Fruit fly (Drosophila melanogaster) whole organism, wandering third instar larva: ENCODE results near the gene roq.

Experiments
- Abd-B ChIP-seq: fragments of >200 bp; optimal IDR thresholded peaks from 2 replicates; lab custom pipeline; 2017; ENCODE audit warnings: missing biosample characterization, missing genetic modification characterization
- CG32264 ChIP-seq: fragments of 200-800 bp; sonication (Bioruptor generic); optimal IDR thresholded peaks from 2 replicates; lab custom pipeline; 2016; ENCODE audit warnings: missing biosample characterization, missing genetic modification characterization
- CG9705 ChIP-seq: fragments of 200-800 bp; sonication (Bioruptor generic); optimal IDR thresholded peaks from 2 replicates; lab custom pipeline; 2018; ENCODE audit warnings: missing biosample characterization, mild to moderate bottlenecking, missing genetic modification characterization
- CrebA ChIP-seq: fragments of 200-800 bp; sonication (Bioruptor generic); optimal IDR thresholded peaks from 2 replicates; lab custom pipeline; 2016; ENCODE audit warnings: missing biosample characterization, mild to moderate bottlenecking, missing genetic modification characterization, borderline replicate concordance
- Dfd ChIP-seq: fragments of >200 bp; optimal IDR thresholded peaks from 2 replicates; lab custom pipeline; 2017; ENCODE audit warnings: missing biosample characterization, missing genetic modification characterization
- Dif ChIP-seq: fragments of 200-275, 200-300 bp; sonication (Bioruptor generic); optimal IDR thresholded peaks from 2 replicates; lab custom pipeline; 2018; ENCODE audit warnings: missing biosample characterization, missing genetic modification characterization; ENCODE audit not compliant: partially characterized antibody
- Hr83 ChIP-seq: fragments of 200-300 bp; sonication (Bioruptor generic); optimal IDR thresholded peaks from 2 replicates; lab custom pipeline; 2016; ENCODE audit warnings: missing biosample characterization, mild to moderate bottlenecking, missing genetic modification characterization, moderate library complexity; ENCODE audit not compliant: poor library complexity, severe bottlenecking
- Jra ChIP-seq: sonication (Bioruptor generic); optimal IDR thresholded peaks from 2 replicates; lab custom pipeline; 2016; ENCODE audit warnings: missing biosample characterization, missing genetic modification characterization
- Mio ChIP-seq: sonication (Bioruptor generic); optimal IDR thresholded peaks from 2 replicates; lab custom pipeline; 2016; ENCODE audit warnings: missing biosample characterization, missing genetic modification characterization
- Myc ChIP-seq: fragments of >200 bp; optimal IDR thresholded peaks from 2 replicates; lab custom pipeline; 2017
- N ChIP-seq: fragments of >200 bp; optimal IDR thresholded peaks from 2 replicates; lab custom pipeline; 2018; ENCODE audit warnings: missing biosample characterization, missing external identifiers, missing genetic modification characterization
- OdsH ChIP-seq: fragments of 200-800 bp; sonication (Bioruptor generic); optimal IDR thresholded peaks from 2 replicates; lab custom pipeline; 2016; ENCODE audit warnings: missing biosample characterization, mild to moderate bottlenecking, missing genetic modification characterization
- Rel ChIP-seq, 2 experiments: fragments of 200-800 bp; sonication (Bioruptor generic) in 1 of 2; optimal IDR thresholded peaks; 2 replicates in 1 of 2; 3 replicates in 1 of 2; lab custom pipeline; 2016 to 2019; ENCODE audit warnings: mild to moderate bottlenecking in 2 of 2, missing biosample characterization in 2 of 2, missing genetic modification characterization in 2 of 2, moderate library complexity in 1 of 2
- Vsx2 ChIP-seq: fragments of 200-300, 225-300 bp; sonication (Bioruptor generic); optimal IDR thresholded peaks from 2 replicates; lab custom pipeline; 2018; ENCODE audit warnings: missing biosample characterization, missing genetic modification characterization; ENCODE audit not compliant: partially characterized antibody
- br ChIP-seq: fragments of 200-800 bp; sonication (Bioruptor generic); optimal IDR thresholded peaks from 2 replicates; lab custom pipeline; 2016; ENCODE audit warnings: missing biosample characterization, missing genetic modification characterization
- brk ChIP-seq: fragments of 200-800 bp; sonication (Bioruptor generic); optimal IDR thresholded peaks from 2 replicates; lab custom pipeline; 2016; ENCODE audit warnings: missing biosample characterization, mild to moderate bottlenecking, missing genetic modification characterization
- dl ChIP-seq, 2 experiments: fragments of 175-275, 200-275 bp in 1 of 2; fragments of 200-275 bp in 1 of 2; sonication (Bioruptor generic); optimal IDR thresholded peaks; lab custom pipeline; 2018; ENCODE audit warnings: mild to moderate bottlenecking in 2 of 2, missing biosample characterization in 2 of 2, missing genetic modification characterization in 2 of 2, moderate library complexity in 2 of 2; ENCODE audit not compliant: partially characterized antibody in 2 of 2, insufficient read depth in 1 of 2
- dmrt93B ChIP-seq: fragments of 200-800 bp; sonication (Bioruptor generic); optimal IDR thresholded peaks from 2 replicates; lab custom pipeline; 2018; ENCODE audit warnings: missing biosample characterization, mild to moderate bottlenecking, missing genetic modification characterization
- ey ChIP-seq: fragments of 200-800 bp; sonication (Bioruptor generic); optimal IDR thresholded peaks from 2 replicates; lab custom pipeline; 2016; ENCODE audit warnings: missing biosample characterization, missing genetic modification characterization
- foxo ChIP-seq, 2 experiments: fragments of 200-800 bp; sonication (Bioruptor generic); optimal IDR thresholded peaks; 2 replicates in 1 of 2; 3 replicates in 1 of 2; lab custom pipeline; 2016 to 2017; ENCODE audit warnings: missing biosample characterization in 2 of 2, missing genetic modification characterization in 2 of 2
- fru ChIP-seq: fragments of 200-800 bp; sonication (Bioruptor generic); optimal IDR thresholded peaks from 3 replicates; lab custom pipeline; 2016; ENCODE audit warnings: missing biosample characterization, mild to moderate bottlenecking, missing genetic modification characterization
- h ChIP-seq: fragments of 200-800 bp; sonication (Bioruptor generic); optimal IDR thresholded peaks from 3 replicates; lab custom pipeline; 2016; ENCODE audit warnings: missing biosample characterization, mild to moderate bottlenecking, missing genetic modification characterization
- jim ChIP-seq: fragments of 175-275, 200-325 bp; sonication (Bioruptor generic); optimal IDR thresholded peaks from 2 replicates; lab custom pipeline; 2016; ENCODE audit warnings: missing biosample characterization, mild to moderate bottlenecking, missing genetic modification characterization
- lola ChIP-seq: fragments of >200 bp; optimal IDR thresholded peaks from 2 replicates; lab custom pipeline; 2017; ENCODE audit warnings: missing biosample characterization, missing genetic modification characterization
- pan ChIP-seq: fragments of >200 bp; optimal IDR thresholded peaks from 2 replicates; lab custom pipeline; 2017
- psq ChIP-seq: fragments of 200-800 bp; sonication (Bioruptor generic); optimal IDR thresholded peaks from 3 replicates; lab custom pipeline; 2017; ENCODE audit warnings: missing biosample characterization, mild to moderate bottlenecking, missing genetic modification characterization, moderate library complexity
- rgr ChIP-seq: fragments of 200-800 bp; sonication (Bioruptor generic); optimal IDR thresholded peaks from 3 replicates; lab custom pipeline; 2016; ENCODE audit warnings: missing biosample characterization, mild to moderate bottlenecking, missing genetic modification characterization
- tai ChIP-seq: sonication (Bioruptor generic); optimal IDR thresholded peaks from 2 replicates; lab custom pipeline; 2016; ENCODE audit warnings: missing biosample characterization, missing genetic modification characterization
- usp ChIP-seq: fragments of >200 bp; optimal IDR thresholded peaks from 2 replicates; lab custom pipeline; 2017; ENCODE audit warnings: missing biosample characterization, missing genetic modification characterization
- woc ChIP-seq: sonication (Bioruptor generic); optimal IDR thresholded peaks from 2 replicates; lab custom pipeline; 2016; ENCODE audit warnings: missing biosample characterization, mild to moderate bottlenecking, missing genetic modification characterization

Gene roq

dm6 chr3L:16359795-16360194, 18.6 kb downstream of the roq start:
- TF ChIP-seq rgr (GFP tag; lab: Kevin White, UChicago) (peak; percentile 16), woc (GFP tag; lab: Kevin White, UChicago) (no peak), Vsx2 (GFP tag; lab: Kevin White, UChicago) (no peak), Hr83 (GFP tag; lab: Kevin White, UChicago) (peak; percentile 1), brk (GFP tag; lab: Kevin White, UChicago) (peak; percentile 1)

DNA sequence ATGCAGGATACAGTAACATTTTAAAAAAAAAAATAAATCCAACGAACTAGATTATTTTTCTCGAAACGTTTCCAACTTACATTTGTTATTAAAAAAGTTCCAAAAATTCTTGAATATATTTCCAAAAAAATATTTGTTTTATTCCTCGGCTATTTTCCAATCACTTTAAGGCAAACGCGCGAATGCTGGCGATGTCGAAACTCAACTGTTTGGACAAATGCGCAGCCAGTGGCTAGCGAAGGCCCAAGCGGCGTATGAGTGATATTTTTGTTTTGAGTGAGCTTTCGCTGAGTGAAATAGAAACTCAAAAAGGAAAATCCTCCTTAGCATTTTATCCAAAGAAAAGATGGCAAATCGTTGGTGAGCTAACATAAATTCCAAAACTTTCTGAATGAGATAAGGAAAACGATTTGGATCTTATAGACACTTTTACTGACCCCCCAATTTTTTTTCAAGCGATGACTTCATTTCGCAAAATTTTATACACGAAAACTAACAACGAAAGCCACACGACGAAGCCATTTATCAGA, 19.1 kb downstream of the roq start, which contains the start of gene ringer:
Gene ringer (minus strand): TSS at position 210 of the 530 bp plus-strand sequence.
- no peak for TF ChIP-seq pan (lab: Kevin White, UChicago)
- TF ChIP-seq CG32264 = no peak
- no peak for TF ChIP-seq Jra (GFP tag; lab: Kevin White, UChicago)
- no peak for TF ChIP-seq psq
- TF ChIP-seq br (GFP tag; lab: Kevin White, UChicago) = no peak
- TF ChIP-seq Abd-B (GFP tag; lab: Kevin White, UChicago) = no peak
- no peak for TF ChIP-seq ey
- no peak for TF ChIP-seq h (GFP tag; lab: Kevin White, UChicago)
- TF ChIP-seq usp (GFP tag; lab: Kevin White, UChicago) = no peak

- TF ChIP-seq CG9705 (GFP tag; lab: Kevin White, UChicago) = no peak
- TF ChIP-seq rgr (GFP tag; lab: Kevin White, UChicago) = no peak
- no peak for TF ChIP-seq h (GFP tag; lab: Kevin White, UChicago)
- no peak for TF ChIP-seq CrebA (GFP tag; lab: Kevin White, UChicago)
- TF ChIP-seq lola (GFP tag; lab: Kevin White, UChicago) = no peak
- TF ChIP-seq dl (GFP tag; optimal IDR thresholded peaks at IDR 0.05; lab: Kevin White, UChicago; ENCODE audit: insufficient read depth in 1 of 2, partially characterized antibody in 2 of 2) = no peak
- no peak for TF ChIP-seq Vsx2 (GFP tag; lab: Kevin White, UChicago)
- no peak for TF ChIP-seq Rel (GFP tag; optimal IDR thresholded peaks at IDR 0.05; lab: Kevin White, UChicago)
- no peak for TF ChIP-seq Rel (tag; optimal IDR thresholded peaks at IDR 0.05; lab: Kevin White, UChicago)
- no peak for TF ChIP-seq usp (GFP tag; lab: Kevin White, UChicago)
- no peak for TF ChIP-seq foxo (GFP tag; optimal IDR thresholded peaks at IDR 0.05; lab: Kevin White, UChicago)
- TF ChIP-seq Mio (GFP tag; lab: Kevin White, UChicago) = no peak
- TF ChIP-seq OdsH (GFP tag; lab: Kevin White, UChicago) = no peak
- TF ChIP-seq Hr83 (GFP tag; lab: Kevin White, UChicago) = no peak
- TF ChIP-seq tai = no peak
- TF ChIP-seq N (GFP tag; lab: Kevin White, UChicago) = no peak
- TF ChIP-seq fru (GFP tag; lab: Kevin White, UChicago) = no peak
- no peak for TF ChIP-seq ey
- TF ChIP-seq Dfd (GFP tag; lab: Kevin White, UChicago) = no peak
- TF ChIP-seq Myc = no peak
- TF ChIP-seq CG32264 = no peak
- TF ChIP-seq, all 38 proteins: peak for 0
Measured at dm6 chr3L:16357860-16358259, 20.5 kb downstream of the roq start.

DNA sequence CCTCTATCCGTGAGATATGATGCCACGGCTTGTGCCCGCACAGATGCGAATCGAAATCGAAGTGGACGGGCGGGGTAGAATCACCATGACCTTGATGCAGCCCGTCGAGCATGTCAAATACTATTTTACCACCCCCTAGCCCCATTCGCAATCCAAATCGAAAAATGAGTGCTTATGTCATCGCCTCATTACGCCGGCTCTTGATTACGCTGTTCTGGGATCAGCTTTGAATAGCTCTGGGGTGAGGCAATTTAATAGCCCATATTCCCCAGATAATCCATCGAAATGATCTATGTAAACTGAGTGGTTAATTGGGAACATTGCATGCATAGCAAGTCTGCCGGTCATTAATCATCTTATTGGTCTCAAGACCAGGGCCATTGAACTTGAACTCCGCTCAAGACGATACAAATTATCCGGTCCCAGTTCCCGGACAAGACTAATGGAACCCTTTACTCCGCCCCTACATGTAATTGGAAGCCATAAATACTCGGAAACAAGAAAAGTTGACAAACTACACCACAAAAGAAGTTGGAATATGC, 21.1 kb downstream of the roq start:
- no peak for TF ChIP-seq Mio (GFP tag; lab: Kevin White, UChicago)
- no peak for TF ChIP-seq CG9705 (GFP tag; lab: Kevin White, UChicago)
- no peak for TF ChIP-seq jim
- TF ChIP-seq OdsH (GFP tag; lab: Kevin White, UChicago) = no peak
- TF ChIP-seq Hr83 (GFP tag; lab: Kevin White, UChicago) = no peak
- TF ChIP-seq, all 38 proteins: peak for 0

dm6 chr3L:16356171-16356765, 22.1 kb downstream of the roq start:
- peak; percentile 84 for TF ChIP-seq Vsx2 (GFP tag; lab: Kevin White, UChicago)
- TF ChIP-seq dmrt93B (GFP tag; lab: Kevin White, UChicago) = no peak
- TF ChIP-seq Dif = peak; percentile 27
